Fruit fly (Drosophila melanogaster): Measurements from ENCODE around the gene CG12617.

The CG12617 gene

DNA sequence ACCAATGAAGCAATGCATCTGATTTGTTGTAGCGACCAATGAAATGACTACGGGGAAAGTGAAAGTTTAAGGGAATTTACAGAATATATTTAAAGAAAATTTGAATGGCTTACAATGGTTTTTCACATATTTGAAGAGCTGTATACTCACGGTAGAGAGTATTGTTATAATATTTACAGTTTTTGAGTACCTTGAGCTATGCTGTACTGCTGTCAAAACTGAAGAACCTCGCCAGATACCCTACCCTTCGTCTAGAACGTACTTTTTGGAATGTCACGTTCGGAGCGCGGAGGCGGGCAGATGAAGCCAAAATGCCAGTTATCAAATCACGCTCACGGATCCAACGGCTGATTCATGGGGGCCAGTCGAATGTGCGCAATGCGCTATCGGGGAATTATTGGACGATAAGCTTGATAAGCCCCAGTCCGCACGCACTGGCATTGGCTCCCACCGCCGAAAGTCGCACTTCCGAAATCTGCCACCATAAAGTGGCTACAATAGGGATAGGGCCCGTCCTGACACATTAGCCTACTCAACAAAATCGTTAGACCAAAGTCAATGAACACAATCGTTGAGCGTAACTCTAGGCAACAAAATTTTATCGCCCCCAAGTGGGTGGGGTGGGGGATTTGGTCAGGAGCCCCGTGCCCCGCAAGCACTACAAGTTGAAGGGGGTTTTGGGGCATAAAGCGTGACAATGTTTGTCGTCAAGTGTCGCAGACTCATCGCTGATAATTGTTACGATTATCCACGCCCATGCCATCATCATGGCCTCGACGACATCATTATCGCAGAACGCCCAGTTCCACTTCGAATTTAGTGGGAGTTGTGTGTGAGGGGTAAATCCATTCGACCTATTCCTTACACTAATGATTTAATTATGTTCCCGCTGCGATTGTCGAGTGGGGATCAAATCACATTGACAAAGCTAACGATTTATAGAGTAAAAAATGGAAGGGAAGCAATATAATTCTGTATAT lies 29.6 kb upstream of the CG12617 start (continued):
- TF ChIP-seq D (optimal IDR thresholded peaks at IDR 0.05) = no peak
- TF ChIP-seq D (GFP tag; optimal IDR thresholded peaks at IDR 0.05) = no peak
- TF ChIP-seq lmd (GFP tag; IDR thresholded peaks at IDR 0.05) = no peak
- TF ChIP-seq CG12769 (tag; optimal IDR thresholded peaks at IDR 0.05) = peak; percentile 71
- TF ChIP-seq CG11093 (GFP tag; IDR thresholded peaks at IDR 0.05) = no peak
- TF ChIP-seq tna (GFP tag; IDR thresholded peaks at IDR 0.05; ENCODE audit: partially characterized antibody) = no peak
- no peak for TF ChIP-seq CG6765 (GFP tag; optimal IDR thresholded peaks at IDR 0.05)
- no peak for TF ChIP-seq luna (GFP tag; optimal IDR thresholded peaks at IDR 0.05)
- no peak for TF ChIP-seq CG3407 (GFP tag; optimal IDR thresholded peaks at IDR 0.05)
- no peak for TF ChIP-seq CG4360 (GFP tag; IDR thresholded peaks at IDR 0.05)
- no peak for TF ChIP-seq CG31388 (GFP tag; optimal IDR thresholded peaks at IDR 0.05)
- no peak for TF ChIP-seq Asciz (GFP tag; optimal IDR thresholded peaks at IDR 0.05)
- TF ChIP-seq Max (GFP tag; optimal IDR thresholded peaks at IDR 0.05) = no peak
- no peak for TF ChIP-seq CG8924 (tag; optimal IDR thresholded peaks at IDR 0.05)
- TF ChIP-seq cg (GFP tag; optimal IDR thresholded peaks at IDR 0.05) = no peak
- TF ChIP-seq Atf3 (GFP tag; optimal IDR thresholded peaks at IDR 0.05) = no peak
- TF ChIP-seq hbn (GFP tag; IDR thresholded peaks at IDR 0.05; ENCODE audit: partially characterized antibody) = no peak
- TF ChIP-seq CG11696 (GFP tag; IDR thresholded peaks at IDR 0.05) = no peak
- no peak for TF ChIP-seq CG1529 (GFP tag; optimal IDR thresholded peaks at IDR 0.05)
- peak; percentile 5 for TF ChIP-seq CG2678 (tag; optimal IDR thresholded peaks at IDR 0.05)
- TF ChIP-seq ttk (GFP tag; IDR thresholded peaks at IDR 0.05) = peak; percentile 29; the same call in 1 of the 2 replicates
- TF ChIP-seq pan (optimal IDR thresholded peaks at IDR 0.05) = no peak
- peak in 1 of 2 experiments; percentile 12 for TF ChIP-seq pan (GFP tag; optimal IDR thresholded peaks at IDR 0.05 in 1 of 2, IDR thresholded peaks at IDR 0.05 in 1 of 2)
- no peak for TF ChIP-seq emc (GFP tag; optimal IDR thresholded peaks at IDR 0.05)
- no peak for TF ChIP-seq Stat92E (GFP tag; optimal IDR thresholded peaks at IDR 0.05)
- peak; percentile 62; the same call in 1 of the 4 replicates for TF ChIP-seq chinmo (GFP tag; IDR thresholded peaks at IDR 0.05; ENCODE audit: partially characterized antibody)
- TF ChIP-seq Aef1 (GFP tag; IDR thresholded peaks at IDR 0.05) = no peak
- TF ChIP-seq Kr (GFP tag; optimal IDR thresholded peaks at IDR 0.05) = no peak
- TF ChIP-seq CG6175 (GFP tag; IDR thresholded peaks at IDR 0.05) = no peak
- no peak for TF ChIP-seq cas (GFP tag; IDR thresholded peaks at IDR 0.05)
- TF ChIP-seq CG1832 (GFP tag; optimal IDR thresholded peaks at IDR 0.05) = no peak
- no peak for TF ChIP-seq ash1 (GFP tag; optimal IDR thresholded peaks at IDR 0.05)
- peak; percentile 2 for TF ChIP-seq Myb (GFP tag; optimal IDR thresholded peaks at IDR 0.05)
- TF ChIP-seq CG5180 (GFP tag; optimal IDR thresholded peaks at IDR 0.05) = no peak
- no peak for TF ChIP-seq insv (GFP tag; optimal IDR thresholded peaks at IDR 0.05)
- TF ChIP-seq wdn (GFP tag; IDR thresholded peaks at IDR 0.05) = no peak
- no peak for TF ChIP-seq bowl (GFP tag; IDR thresholded peaks at IDR 0.05)
- TF ChIP-seq CG1647 (GFP tag; optimal IDR thresholded peaks at IDR 0.05) = no peak
- no peak for TF ChIP-seq PHDP (tag; optimal IDR thresholded peaks at IDR 0.05)
- TF ChIP-seq sna (GFP tag; IDR thresholded peaks at IDR 0.05; ENCODE audit: partially characterized antibody) = no peak
- peak; percentile 11 for TF ChIP-seq Nf-YC (tag; optimal IDR thresholded peaks at IDR 0.05)
- TF ChIP-seq repo (GFP tag; optimal IDR thresholded peaks at IDR 0.05) = no peak
- no peak for TF ChIP-seq CG8944 (GFP tag; optimal IDR thresholded peaks at IDR 0.05)
- TF ChIP-seq CG6254 (GFP tag; optimal IDR thresholded peaks at IDR 0.05) = no peak
- TF ChIP-seq croc (GFP tag; conservative IDR thresholded peaks at IDR 0.05) = no peak
- no peak for TF ChIP-seq CG13123 (GFP tag; optimal IDR thresholded peaks at IDR 0.05)
- no peak for TF ChIP-seq Dp (GFP tag; optimal IDR thresholded peaks at IDR 0.05)
- no peak for TF ChIP-seq CG11398 (GFP tag; optimal IDR thresholded peaks at IDR 0.05)
- no peak for TF ChIP-seq vfl (GFP tag; optimal IDR thresholded peaks at IDR 0.05)
